Fruit fly (Drosophila melanogaster) whole organism, embryonic: Measurements from ENCODE around the gene CdGAPr.

ENCODE experiments used
- Aef1 ChIP-seq: fragments of 200-800 bp; sonication (Bioruptor generic); IDR thresholded peaks from 3 replicates; pipeline ENCODE4 v1.3.6; 2022; ENCODE audit warnings: missing biosample characterization, missing genetic modification characterization
- BEAF-32 ChIP-seq: fragments of 200-800 bp; sonication (Bioruptor generic); optimal IDR thresholded peaks from 3 replicates; lab custom pipeline; 2017; ENCODE audit warnings: missing biosample characterization, missing genetic modification characterization, mild to moderate bottlenecking, moderate library complexity, missing genetic modification reagents
- Bgb ChIP-seq: fragments of 200-800 bp; sonication (Bioruptor generic); IDR thresholded peaks from 2 replicates; pipeline ENCODE4 v1.3.6; 2022; ENCODE audit warnings: missing biosample characterization, missing genetic modification characterization; ENCODE audit not compliant: partially characterized antibody
- Bteb2 ChIP-seq: fragments of 200-800 bp; sonication (Bioruptor generic); optimal IDR thresholded peaks from 2 replicates; lab custom pipeline; 2016; ENCODE audit warnings: missing biosample characterization, missing genetic modification characterization
- CG11723 ChIP-seq: fragments of 200-800 bp; sonication (Bioruptor generic); optimal IDR thresholded peaks from 2 replicates; lab custom pipeline; 2017; ENCODE audit warnings: missing biosample characterization, mild to moderate bottlenecking, missing genetic modification characterization
- CG12236 ChIP-seq: fragments of 200-800 bp; sonication (Bioruptor generic); optimal IDR thresholded peaks from 2 replicates; lab custom pipeline; 2016; ENCODE audit warnings: missing biosample characterization, missing genetic modification characterization
- CG1647 ChIP-seq: fragments of 200-800 bp; sonication (Bioruptor generic); optimal IDR thresholded peaks from 3 replicates; lab custom pipeline; 2016; ENCODE audit warnings: missing biosample characterization, missing genetic modification characterization
- CG17328 ChIP-seq: fragments of 200-800 bp; sonication (Bioruptor generic); IDR thresholded peaks from 2 replicates; pipeline ENCODE4 v1.3.6; 2022; ENCODE audit warnings: missing biosample characterization, missing genetic modification characterization
- CG17385 ChIP-seq: fragments of 200-800 bp; sonication (Bioruptor generic); optimal IDR thresholded peaks from 3 replicates; lab custom pipeline; 2018; ENCODE audit warnings: missing biosample characterization, mild to moderate bottlenecking, missing genetic modification characterization
- CG17829 ChIP-seq: fragments of 200-800 bp; optimal IDR thresholded peaks from 2 replicates; lab custom pipeline; 2019; ENCODE audit warnings: missing biosample characterization, mild to moderate bottlenecking, missing genetic modification characterization, moderate library complexity
- CG31224 ChIP-seq: fragments of 200-800 bp; sonication (Bioruptor generic); IDR thresholded peaks from 2 replicates; pipeline ENCODE4 v1.3.6; 2022; ENCODE audit warnings: missing biosample characterization, missing genetic modification characterization
- CG3281 ChIP-seq: fragments of 200-800 bp; sonication (Bioruptor generic); optimal IDR thresholded peaks from 3 replicates; lab custom pipeline; 2017; ENCODE audit warnings: missing biosample characterization, mild to moderate bottlenecking, missing genetic modification characterization
- CG3847 ChIP-seq: fragments of 200-800 bp; sonication (Bioruptor generic); IDR thresholded peaks from 2 replicates; pipeline ENCODE4 v1.3.6; 2022; ENCODE audit warnings: missing biosample characterization, missing genetic modification characterization
- CG4617 ChIP-seq: fragments of 200-800 bp; sonication (Bioruptor generic); optimal IDR thresholded peaks from 3 replicates; lab custom pipeline; 2016; ENCODE audit warnings: missing biosample characterization, missing genetic modification characterization, borderline replicate concordance
- CG6683 ChIP-seq: fragments of 200-800 bp; sonication (Bioruptor generic); optimal IDR thresholded peaks from 2 replicates; lab custom pipeline; 2017; ENCODE audit warnings: missing biosample characterization, mild to moderate bottlenecking, missing genetic modification characterization, missing genetic modification reagents
- CG6689 ChIP-seq: fragments of 200-800 bp; sonication (Bioruptor generic); IDR thresholded peaks from 2 replicates; pipeline ENCODE4 v1.3.6; 2022; ENCODE audit warnings: missing biosample characterization, missing genetic modification characterization
- CG7745 ChIP-seq: fragments of 200-800 bp; sonication (Bioruptor generic); optimal IDR thresholded peaks from 2 replicates; lab custom pipeline; 2018; ENCODE audit warnings: missing biosample characterization, mild to moderate bottlenecking, missing genetic modification characterization, moderate library complexity
- CG8944 ChIP-seq: fragments of 200-800 bp; sonication (Bioruptor generic); optimal IDR thresholded peaks from 3 replicates; lab custom pipeline; 2016; ENCODE audit warnings: missing biosample characterization, missing genetic modification characterization
- CG9215 ChIP-seq: fragments of 200-800 bp; sonication (Bioruptor generic); IDR thresholded peaks from 2 replicates; pipeline ENCODE4 v1.3.6; 2022; ENCODE audit warnings: missing biosample characterization, missing genetic modification characterization
- CHES-1-like ChIP-seq: fragments of 200-800 bp; sonication (Bioruptor generic); optimal IDR thresholded peaks from 2 replicates; lab custom pipeline; 2016; ENCODE audit warnings: missing biosample characterization, missing genetic modification characterization
- CTCF ChIP-seq: fragments of 200-800 bp; sonication (Bioruptor generic); optimal IDR thresholded peaks from 2 replicates; lab custom pipeline; 2017; ENCODE audit warnings: missing biosample characterization, mild to moderate bottlenecking, missing genetic modification characterization, moderate library complexity
- GATAe ChIP-seq: fragments of 200-800 bp; sonication (Bioruptor generic); conservative IDR thresholded peaks from 2 replicates; pipeline ENCODE4 v1.3.6; 2022; ENCODE audit warnings: missing biosample characterization, missing genetic modification characterization
- Hand ChIP-seq: fragments of 200-800 bp; sonication (Bioruptor generic); optimal IDR thresholded peaks from 2 replicates; lab custom pipeline; 2017; ENCODE audit warnings: mild to moderate bottlenecking, missing biosample characterization, missing genetic modification reagents, missing genetic modification characterization
- HmgD ChIP-seq: fragments of 200-800 bp; sonication (Bioruptor generic); optimal IDR thresholded peaks from 3 replicates; lab custom pipeline; 2016; ENCODE audit warnings: missing biosample characterization, missing genetic modification characterization
- Mad ChIP-seq: fragments of 200-800 bp; sonication (Bioruptor generic); optimal IDR thresholded peaks from 2 replicates; lab custom pipeline; 2016; ENCODE audit warnings: missing biosample characterization, missing genetic modification characterization
- Meics ChIP-seq: fragments of 200-800 bp; sonication (Bioruptor generic); optimal IDR thresholded peaks from 2 replicates; lab custom pipeline; 2017; ENCODE audit warnings: missing biosample characterization, mild to moderate bottlenecking, missing genetic modification characterization
- NfI ChIP-seq: fragments of 200-800 bp; sonication (Bioruptor generic); optimal IDR thresholded peaks from 3 replicates; lab custom pipeline; 2018; ENCODE audit warnings: missing biosample characterization, mild to moderate bottlenecking, missing genetic modification characterization, moderate library complexity
- Pdp1 ChIP-seq, 2 experiments: fragments of 200-800 bp; sonication (Bioruptor generic); optimal IDR thresholded peaks; 3 replicates each; lab custom pipeline; 2016; ENCODE audit warnings: missing biosample characterization in 2 of 2, missing genetic modification characterization in 2 of 2, mild to moderate bottlenecking in 1 of 2, moderate library complexity in 1 of 2
- Side ChIP-seq: fragments of 200-800 bp; sonication (Bioruptor generic); optimal IDR thresholded peaks from 2 replicates; lab custom pipeline; 2016; ENCODE audit warnings: missing biosample characterization, missing genetic modification characterization
- Xrp1 ChIP-seq: fragments of 200-800 bp; sonication (Bioruptor generic); IDR thresholded peaks from 2 replicates; pipeline ENCODE4 v1.3.6; 2022; ENCODE audit warnings: missing biosample characterization, missing genetic modification characterization
- abd-A ChIP-seq: fragments of 200-800 bp; sonication (Bioruptor generic); optimal IDR thresholded peaks from 3 replicates; lab custom pipeline; 2019; ENCODE audit warnings: missing biosample characterization, mild to moderate bottlenecking, missing genetic modification characterization, moderate library complexity
- amos ChIP-seq: fragments of 200-800 bp; sonication (Bioruptor generic); IDR thresholded peaks from 2 replicates; pipeline ENCODE4 v1.3.6; 2022; ENCODE audit warnings: missing biosample characterization, missing genetic modification characterization; ENCODE audit not compliant: partially characterized antibody
- chinmo ChIP-seq: fragments of 200-800 bp; sonication (Bioruptor generic); IDR thresholded peaks from 4 replicates; pipeline ENCODE4 v1.3.6; 2022; ENCODE audit warnings: missing biosample characterization, missing genetic modification characterization; ENCODE audit not compliant: partially characterized antibody
- dan ChIP-seq: fragments of 200-800 bp; sonication (Bioruptor generic); IDR thresholded peaks from 2 replicates; pipeline ENCODE4 v1.3.6; 2022; ENCODE audit warnings: missing biosample characterization, missing genetic modification characterization
- eyg ChIP-seq: fragments of 200-800 bp; sonication (Bioruptor generic); optimal IDR thresholded peaks from 3 replicates; lab custom pipeline; 2016; ENCODE audit warnings: missing biosample characterization, missing genetic modification characterization
- fru ChIP-seq: fragments of >200 bp; optimal IDR thresholded peaks from 2 replicates; lab custom pipeline; 2017
- fu2 ChIP-seq: fragments of 200-800 bp; sonication (Bioruptor generic); optimal IDR thresholded peaks from 2 replicates; lab custom pipeline; 2016; ENCODE audit warnings: missing biosample characterization, missing genetic modification characterization
- gfzf ChIP-seq: fragments of 200-800 bp; sonication (Bioruptor generic); optimal IDR thresholded peaks from 2 replicates; lab custom pipeline; 2016; ENCODE audit warnings: missing biosample characterization, mild to moderate bottlenecking, missing genetic modification characterization, moderate library complexity
- gsb-n ChIP-seq: fragments of 200-800 bp; sonication (Bioruptor generic); optimal IDR thresholded peaks from 3 replicates; lab custom pipeline; 2018; ENCODE audit warnings: missing biosample characterization, mild to moderate bottlenecking, missing genetic modification characterization
- jumu ChIP-seq: fragments of 200-800 bp; sonication (Bioruptor generic); optimal IDR thresholded peaks from 3 replicates; lab custom pipeline; 2016; ENCODE audit warnings: missing biosample characterization, missing genetic modification characterization
- lilli ChIP-seq: fragments of 200-800 bp; sonication (Bioruptor generic); optimal IDR thresholded peaks from 3 replicates; lab custom pipeline; 2016; ENCODE audit warnings: missing biosample characterization, missing genetic modification characterization
- rib ChIP-seq: fragments of 200-800 bp; sonication (Bioruptor generic); IDR thresholded peaks from 2 replicates; pipeline ENCODE4 v1.3.6; 2022; ENCODE audit warnings: missing biosample characterization, missing genetic modification characterization
- row ChIP-seq: fragments of 200-800 bp; sonication (Bioruptor generic); IDR thresholded peaks from 3 replicates; pipeline ENCODE4 v1.3.6; 2022; ENCODE audit warnings: missing biosample characterization, missing genetic modification characterization
- salm ChIP-seq: fragments of 200-800 bp; sonication (Bioruptor generic); optimal IDR thresholded peaks from 2 replicates; lab custom pipeline; 2018; ENCODE audit warnings: missing biosample characterization, mild to moderate bottlenecking, missing genetic modification characterization
- stwl ChIP-seq: fragments of 200-800 bp; sonication (Bioruptor generic); optimal IDR thresholded peaks from 3 replicates; lab custom pipeline; 2018; ENCODE audit warnings: missing biosample characterization, mild to moderate bottlenecking, missing genetic modification characterization, moderate library complexity
- sug ChIP-seq: fragments of 200-800 bp; optimal IDR thresholded peaks from 2 replicates; lab custom pipeline; 2019; ENCODE audit warnings: missing biosample characterization, mild to moderate bottlenecking, missing genetic modification characterization, moderate library complexity
- tin ChIP-seq: fragments of 200-800 bp; sonication (Bioruptor generic); optimal IDR thresholded peaks from 3 replicates; lab custom pipeline; 2016; ENCODE audit warnings: missing biosample characterization, missing genetic modification characterization
- trem ChIP-seq: fragments of 200-800 bp; optimal IDR thresholded peaks from 3 replicates; lab custom pipeline; 2019; ENCODE audit warnings: missing biosample characterization, mild to moderate bottlenecking, missing genetic modification characterization, moderate library complexity
- vnd ChIP-seq: fragments of 200-800 bp; sonication (Bioruptor generic); IDR thresholded peaks from 3 replicates; pipeline ENCODE4 v1.3.6; 2022; ENCODE audit warnings: missing biosample characterization, missing genetic modification characterization; ENCODE audit not compliant: partially characterized antibody
- wor ChIP-seq: fragments of 200-800 bp; sonication (Bioruptor generic); IDR thresholded peaks from 2 replicates; pipeline ENCODE4 v1.3.6; 2022; ENCODE audit warnings: missing biosample characterization, missing genetic modification characterization

Gene CdGAPr

dm6 chr2L:19795320-19796110 lies 3.8 kb upstream of the CdGAPr start (continued):
- peak; percentile 59 for TF ChIP-seq Meics
- TF ChIP-seq lilli, result peak; percentile 65
- peak; percentile 2 for TF ChIP-seq salm (tag; lab: Kevin White, UChicago)
- peak; percentile 75 for TF ChIP-seq vnd (GFP tag; lab: Robert Waterston, UW)
- peak; percentile 25; the same call in 1 of the 2 replicates for TF ChIP-seq CG17328
- peak; percentile 82 for TF ChIP-seq CG4617 (GFP tag; lab: Kevin White, UChicago)
- peak; percentile 21; the same call in 1 of the 3 replicates for TF ChIP-seq Aef1 (GFP tag; lab: Robert Waterston, UW)
- TF ChIP-seq CG1647 (GFP tag; lab: Kevin White, UChicago), result no peak
- TF ChIP-seq CG3281 (GFP tag; lab: Kevin White, UChicago), result no peak
- TF ChIP-seq CG6689 (GFP tag; lab: Robert Waterston, UW), result no peak
- peak; percentile 64 for TF ChIP-seq CG3847 (GFP tag; lab: Robert Waterston, UW)
- 0 out of 4 replicates have a peak, but pooled peaks have one; percentile 67 for TF ChIP-seq chinmo (GFP tag; lab: Robert Waterston, UW)
- TF ChIP-seq abd-A, result no peak
- TF ChIP-seq eyg, result no peak
- TF ChIP-seq NfI (GFP tag; lab: Kevin White, UChicago), result peak; percentile 35
- TF ChIP-seq CG6683, result no peak
- peak; percentile 88 for TF ChIP-seq BEAF-32 (GFP tag; lab: Kevin White, UChicago)
- TF ChIP-seq gsb-n (tag; lab: Kevin White, UChicago), result peak; percentile 65
- no peak for TF ChIP-seq CG31224 (GFP tag; lab: Robert Waterston, UW)
- TF ChIP-seq rib (GFP tag; lab: Robert Waterston, UW), result no peak
- no peak for TF ChIP-seq Hand
- TF ChIP-seq stwl, result peak; percentile 90
- peak; percentile 18; the same call in 1 of the 2 replicates for TF ChIP-seq CG9215 (GFP tag; lab: Robert Waterston, UW)
- peak; percentile 60 for TF ChIP-seq HmgD (GFP tag; lab: Kevin White, UChicago)
- TF ChIP-seq CG8944 (GFP tag; lab: Kevin White, UChicago), result peak; percentile 47
- peak; percentile 31 for TF ChIP-seq Bteb2 (GFP tag; lab: Kevin White, UChicago)
- TF ChIP-seq Pdp1 (GFP tag; optimal IDR thresholded peaks at IDR 0.05; lab: Kevin White, UChicago), result peak; percentile 23 to 63
- peak; percentile 64 for TF ChIP-seq CG17829 (tag; lab: Kevin White, UChicago)
- peak; percentile 88 for TF ChIP-seq row
- peak; percentile 18 for TF ChIP-seq CG12236
- peak; percentile 85 for TF ChIP-seq amos
- peak; percentile 82 for TF ChIP-seq Bgb (GFP tag; lab: Robert Waterston, UW)
- TF ChIP-seq sug, result peak; percentile 31
- no peak for TF ChIP-seq CTCF (GFP tag; lab: Kevin White, UChicago)
- TF ChIP-seq CG11723, result peak; percentile 24
- no peak for TF ChIP-seq fru (lab: Kevin White, UChicago)
- no peak for TF ChIP-seq wor
- TF ChIP-seq trem (tag; lab: Kevin White, UChicago), result peak; percentile 57
- TF ChIP-seq fu2 (GFP tag; lab: Kevin White, UChicago), result peak; percentile 47
- peak; percentile 45 for TF ChIP-seq CG17385 (GFP tag; lab: Kevin White, UChicago)
- peak; percentile 89 for TF ChIP-seq gfzf (GFP tag; lab: Kevin White, UChicago)
- peak; percentile 59 for TF ChIP-seq Mad (GFP tag; lab: Kevin White, UChicago)
- TF ChIP-seq tin (GFP tag; lab: Kevin White, UChicago), result peak; percentile 56
- TF ChIP-seq GATAe, result no peak
- TF ChIP-seq CHES-1-like (GFP tag; lab: Kevin White, UChicago), result peak; percentile 75
- no peak for TF ChIP-seq CG7745 (tag; lab: Kevin White, UChicago)
- TF ChIP-seq Xrp1 (GFP tag; lab: Robert Waterston, UW), result peak; percentile 36; the same call in 1 of the 2 replicates
- peak; percentile 28 for TF ChIP-seq jumu (GFP tag; lab: Kevin White, UChicago)
- peak; percentile 36 for TF ChIP-seq Side (GFP tag; lab: Kevin White, UChicago)
- TF ChIP-seq dan, result no peak
